Worm (Caenorhabditis elegans): ENCODE measurements around the gene cutl-28.

- TF ChIP-seq him-1 (tag; optimal IDR thresholded peaks at IDR 0.05) (no peak), dao-5 (tag; optimal IDR thresholded peaks at IDR 0.05) (no peak), W03F9.2 (tag; optimal IDR thresholded peaks at IDR 0.05) (no peak)
These were observed 45.1 kb upstream of the cutl-28 start for ce11 chrIV:639167-639566.
